Worm (Caenorhabditis elegans): ENCODE measurements around the gene mec-7.

ce11 chrX:7814747-7815146 lies 38.3 kb upstream of the mec-7 start:
- TF ChIP-seq W03F9.2 (tag; optimal IDR thresholded peaks at IDR 0.05), result no peak
- TF ChIP-seq him-1 (tag; optimal IDR thresholded peaks at IDR 0.05), result no peak

Data from whole organism, L4/young adult.